Worm (Caenorhabditis elegans) whole organism, L1 larva: ENCODE data around the gene cox-17.

Experiments
- C04F5.9 ChIP-seq: sonication (generic microtip); optimal IDR thresholded peaks from 2 replicates; lab custom pipeline; 2016; ENCODE audit warnings: missing genetic modification characterization, missing compliant biosample characterization
- C16A3.4 ChIP-seq: fragments of 150-350 bp; optimal IDR thresholded peaks from 2 replicates; lab custom pipeline; 2014; ENCODE audit warnings: missing biosample characterization, missing genetic modification characterization
- F16B12.6 ChIP-seq: fragments of 150-350 bp; optimal IDR thresholded peaks from 2 replicates; lab custom pipeline; 2014; ENCODE audit warnings: missing biosample characterization, missing genetic modification characterization
- alr-1 ChIP-seq: fragments of 200-800 bp; sonication (Bioruptor generic); optimal IDR thresholded peaks from 2 replicates; lab custom pipeline; 2018; ENCODE audit warnings: borderline replicate concordance, mild to moderate bottlenecking, missing genetic modification characterization, missing compliant biosample characterization
- aly-2 ChIP-seq: fragments of 150-350 bp; optimal IDR thresholded peaks from 2 replicates; lab custom pipeline; 2014; ENCODE audit warnings: missing biosample characterization, missing genetic modification characterization
- ama-1 ChIP-seq: fragments of 150-350 bp; optimal IDR thresholded peaks from 2 replicates; lab custom pipeline; 2014
- ceh-63 ChIP-seq: fragments of 200-800 bp; sonication (Bioruptor generic); optimal IDR thresholded peaks from 2 replicates; lab custom pipeline; 2018; ENCODE audit warnings: mild to moderate bottlenecking, missing genetic modification characterization, missing compliant biosample characterization
- ces-1 ChIP-seq: fragments of 150-350 bp; optimal IDR thresholded peaks from 2 replicates; lab custom pipeline; 2014; ENCODE audit warnings: missing biosample characterization, missing genetic modification reagents, missing genetic modification characterization
- dpl-1 ChIP-seq, 3 experiments: fragments of 150-350 bp in 2 of 3; sonication (generic microtip) in 1 of 3; optimal IDR thresholded peaks; 2 replicates each; lab custom pipeline; 2014 to 2017; ENCODE audit warnings: missing biosample characterization in 3 of 3, missing genetic modification characterization in 3 of 3, missing genetic modification reagents in 3 of 3
- dsc-1 ChIP-seq: sonication (generic microtip); optimal IDR thresholded peaks from 2 replicates; lab custom pipeline; 2016; ENCODE audit warnings: mild to moderate bottlenecking, missing genetic modification characterization, missing compliant biosample characterization
- efl-1 ChIP-seq, 4 experiments: fragments of 150-350 bp; optimal IDR thresholded peaks in 3 of 4; peaks in 1 of 4; 1 replicate in 1 of 4; 2 replicates in 3 of 4; lab custom pipeline; 2014; ENCODE audit warnings: missing biosample characterization in 2 of 4, missing genetic modification characterization in 2 of 4, missing genetic modification reagents in 2 of 4
- ets-5 ChIP-seq: fragments of 200-800 bp; sonication (Bioruptor generic); IDR thresholded peaks from 2 replicates; pipeline ENCODE4 v1.3.6; 2022; ENCODE audit warnings: missing genetic modification characterization, missing compliant biosample characterization
- fkh-4 ChIP-seq: sonication (generic microtip); optimal IDR thresholded peaks from 2 replicates; lab custom pipeline; 2016; ENCODE audit warnings: missing compliant biosample characterization, missing genetic modification characterization, borderline replicate concordance
- grh-1 ChIP-seq: fragments of 200-800 bp; sonication (Bioruptor generic); IDR thresholded peaks from 2 replicates; pipeline ENCODE4 v1.3.6; 2022; ENCODE audit warnings: missing genetic modification reagents, missing genetic modification characterization, missing compliant biosample characterization
- hlh-17 ChIP-seq: fragments of 200-800 bp; sonication (Bioruptor generic); optimal IDR thresholded peaks from 2 replicates; lab custom pipeline; 2018; ENCODE audit warnings: missing genetic modification characterization, mild to moderate bottlenecking, missing compliant biosample characterization, moderate library complexity, borderline replicate concordance
- hpl-2 ChIP-seq: fragments of 150-350 bp; optimal IDR thresholded peaks from 2 replicates; lab custom pipeline; 2014; ENCODE audit warnings: missing biosample characterization, missing genetic modification reagents, missing genetic modification characterization
- jun-1 ChIP-seq: fragments of 150-350 bp; optimal IDR thresholded peaks from 2 replicates; lab custom pipeline; 2014; ENCODE audit warnings: missing biosample characterization, missing genetic modification reagents, missing genetic modification characterization
- lin-14 ChIP-seq: fragments of 200-800 bp; sonication (Bioruptor generic); optimal IDR thresholded peaks from 2 replicates; lab custom pipeline; 2018; ENCODE audit warnings: mild to moderate bottlenecking, missing genetic modification characterization, moderate library complexity, missing compliant biosample characterization
- lin-15B ChIP-seq: fragments of 150-350 bp; sonication (generic microtip); optimal IDR thresholded peaks from 3 replicates; lab custom pipeline; 2014; ENCODE audit warnings: missing biosample characterization, missing genetic modification characterization
- lin-39 ChIP-seq: fragments of 150-350 bp; optimal IDR thresholded peaks from 2 replicates; lab custom pipeline; 2014; ENCODE audit warnings: missing biosample characterization, missing genetic modification reagents, missing genetic modification characterization
- lir-3 ChIP-seq: sonication (generic microtip); optimal IDR thresholded peaks from 2 replicates; lab custom pipeline; 2016; ENCODE audit warnings: mild to moderate bottlenecking, missing genetic modification characterization, moderate library complexity, missing compliant biosample characterization; ENCODE audit not compliant: poor library complexity
- lsy-2 ChIP-seq, 2 experiments: fragments of 150-350 bp; optimal IDR thresholded peaks; 2 replicates each; lab custom pipeline; 2014; ENCODE audit warnings: missing biosample characterization in 2 of 2, missing genetic modification characterization in 2 of 2
- mef-2 ChIP-seq: fragments of 150-350 bp; optimal IDR thresholded peaks from 2 replicates; lab custom pipeline; 2014; ENCODE audit warnings: missing biosample characterization, missing genetic modification characterization
- mep-1 ChIP-seq: fragments of 150-350 bp; optimal IDR thresholded peaks from 2 replicates; lab custom pipeline; 2014; ENCODE audit warnings: missing biosample characterization, missing genetic modification characterization
- nhr-20 ChIP-seq: sonication (generic microtip); optimal IDR thresholded peaks from 2 replicates; lab custom pipeline; 2016; ENCODE audit warnings: mild to moderate bottlenecking, missing genetic modification characterization, missing compliant biosample characterization
- nhr-28 ChIP-seq: fragments of 150-350 bp; optimal IDR thresholded peaks from 2 replicates; lab custom pipeline; 2014; ENCODE audit warnings: missing biosample characterization, missing genetic modification characterization
- nhr-71 ChIP-seq: sonication (generic microtip); optimal IDR thresholded peaks from 2 replicates; lab custom pipeline; 2016; ENCODE audit warnings: mild to moderate bottlenecking, missing genetic modification characterization, moderate library complexity, missing compliant biosample characterization
- nhr-77 ChIP-seq: fragments of 150-350 bp; optimal IDR thresholded peaks from 2 replicates; lab custom pipeline; 2014; ENCODE audit warnings: missing biosample characterization, missing genetic modification characterization
- pag-3 ChIP-seq: sonication (generic microtip); optimal IDR thresholded peaks from 2 replicates; lab custom pipeline; 2017; ENCODE audit warnings: missing genetic modification characterization, mild to moderate bottlenecking, missing compliant biosample characterization, antibody characterized with exemption, borderline replicate concordance; ENCODE audit not compliant: insufficient read depth
- pax-3 ChIP-seq: fragments of 200-800 bp; sonication (Bioruptor generic); optimal IDR thresholded peaks from 2 replicates; lab custom pipeline; 2018; ENCODE audit warnings: mild to moderate bottlenecking, missing genetic modification characterization, moderate library complexity, missing compliant biosample characterization
- skn-1 ChIP-seq: fragments of 150-350 bp; optimal IDR thresholded peaks from 2 replicates; lab custom pipeline; 2014; ENCODE audit warnings: missing biosample characterization, missing genetic modification characterization
- sox-4 ChIP-seq: sonication (generic microtip); optimal IDR thresholded peaks from 2 replicates; lab custom pipeline; 2016; ENCODE audit warnings: missing genetic modification characterization, missing compliant biosample characterization
- swsn-7 ChIP-seq: sonication (generic microtip); optimal IDR thresholded peaks from 2 replicates; lab custom pipeline; 2016; ENCODE audit warnings: missing genetic modification characterization, missing compliant biosample characterization
- tbx-2 ChIP-seq: sonication (generic microtip); optimal IDR thresholded peaks from 2 replicates; lab custom pipeline; 2016; ENCODE audit warnings: missing genetic modification characterization, missing compliant biosample characterization
- tlp-1 ChIP-seq: fragments of 150-350 bp; optimal IDR thresholded peaks from 2 replicates; lab custom pipeline; 2014; ENCODE audit warnings: missing biosample characterization, missing genetic modification characterization
- unc-130 ChIP-seq: fragments of 150-350 bp; optimal IDR thresholded peaks from 2 replicates; lab custom pipeline; 2017; ENCODE audit warnings: missing biosample characterization, missing genetic modification characterization, inconsistent platforms
- unc-30 ChIP-seq: sonication (generic microtip); optimal IDR thresholded peaks from 2 replicates; lab custom pipeline; 2017; ENCODE audit warnings: missing biosample characterization, missing genetic modification characterization
- unc-98 ChIP-seq: fragments of 200-800 bp; sonication (Bioruptor generic); IDR thresholded peaks from 2 replicates; pipeline ENCODE4 v1.3.6; 2022; ENCODE audit warnings: missing genetic modification characterization, missing compliant biosample characterization
- ztf-11 ChIP-seq, 2 experiments: sonication (generic microtip); optimal IDR thresholded peaks; 2 replicates each; lab custom pipeline; 2016 to 2017; ENCODE audit warnings: missing genetic modification characterization in 2 of 2, missing biosample characterization in 1 of 2, missing compliant biosample characterization in 1 of 2

cox-17 gene

ce11 chrIII:159149-159548, 31.6 kb upstream of the cox-17 start:
- no peak for TF ChIP-seq mep-1
- TF ChIP-seq nhr-71, result no peak
- no peak for TF ChIP-seq nhr-28 (tag; lab: Kevin White, UChicago)
- TF ChIP-seq efl-1 (optimal IDR thresholded peaks at IDR 0.05; lab: Kevin White, UChicago), result no peak
- TF ChIP-seq efl-1 (GFP tag; optimal IDR thresholded peaks at IDR 0.05 in 1 of 2; lab: Kevin White, UChicago), result no peak
- TF ChIP-seq C16A3.4, result no peak
- no peak for TF ChIP-seq ces-1 (GFP tag; lab: Kevin White, UChicago)
- TF ChIP-seq grh-1 (GFP tag; lab: Robert Waterston, UW), result no peak
- TF ChIP-seq ama-1 (lab: Kevin White, UChicago), result no peak
- TF ChIP-seq pax-3 (tag; lab: Kevin White, UChicago), result no peak
- no peak for TF ChIP-seq unc-130 (tag; lab: Kevin White, UChicago)

DNA sequence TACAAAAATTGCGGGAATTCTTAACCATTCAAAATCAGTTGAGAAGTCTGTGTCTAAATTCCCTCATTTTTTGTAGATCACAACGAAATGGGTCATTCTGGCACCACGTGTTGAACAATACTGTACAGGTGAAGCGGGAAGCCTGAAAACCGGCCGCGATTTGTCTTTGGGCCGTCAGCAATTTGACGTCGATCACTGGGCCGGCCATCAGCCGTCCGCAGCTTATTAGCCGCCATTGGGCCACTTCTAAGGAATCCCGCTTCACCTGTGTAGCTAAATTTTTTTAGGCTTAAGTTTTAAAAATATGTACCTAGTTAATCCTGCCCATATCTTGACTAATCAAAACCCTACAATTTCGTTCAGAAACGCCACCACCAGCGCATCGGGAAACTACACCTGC, 31.1 kb upstream of the cox-17 start:
- TF ChIP-seq ceh-63 (GFP tag; lab: Kevin White, UChicago) (no peak), nhr-77 (tag; lab: Kevin White, UChicago) (no peak), mef-2 (no peak), dpl-1 (GFP tag; optimal IDR thresholded peaks at IDR 0.05; lab: Kevin White, UChicago) (no peak), nhr-20 (tag; lab: Kevin White, UChicago) (no peak), fkh-4 (tag; lab: Kevin White, UChicago) (no peak), pag-3 (tag; lab: Kevin White, UChicago) (no peak)
- TF ChIP-seq, all 84 proteins: peak for 0

ce11 chrIII:164775-165174, 26.0 kb upstream of the cox-17 start, which contains the start of gene F40G9.8:
Gene F40G9.8, minus strand, starts transcription at chrIII:164875.
- TF ChIP-seq jun-1 (tag; lab: Kevin White, UChicago) (no peak), nhr-28 (tag; lab: Kevin White, UChicago) (no peak), dsc-1 (tag; lab: Kevin White, UChicago) (no peak), skn-1 (tag; lab: Kevin White, UChicago) (no peak), unc-98 (GFP tag; lab: Robert Waterston, UW) (no peak), aly-2 (no peak), lir-3 (tag; lab: Kevin White, UChicago) (no peak), pax-3 (tag; lab: Kevin White, UChicago) (no peak), swsn-7 (tag; lab: Kevin White, UChicago) (no peak)

DNA sequence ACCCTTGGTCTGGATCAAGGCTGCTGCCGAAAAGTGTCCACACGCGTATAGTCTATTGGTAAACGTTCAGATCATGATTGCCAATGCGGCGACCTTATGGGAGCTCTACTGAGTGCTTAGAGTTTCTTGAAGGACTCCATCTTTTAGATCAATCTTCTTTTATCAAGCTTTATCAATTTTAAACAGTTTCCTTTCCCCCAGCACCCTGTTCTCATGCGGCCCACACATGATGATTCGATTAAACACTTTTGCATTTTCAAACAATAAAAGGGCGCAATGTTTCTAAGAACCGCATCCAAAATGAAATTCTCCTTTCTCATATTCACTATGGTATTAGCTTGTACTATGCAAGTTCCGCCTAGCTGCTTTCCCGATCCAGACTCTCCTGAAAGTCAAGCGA, 25.4 kb upstream of the cox-17 start, which contains the start of gene F40G9.7:
Gene F40G9.7, plus strand, starts transcription at position 301 of the 400 bp plus-strand sequence.
- TF ChIP-seq lsy-2 (tag; optimal IDR thresholded peaks at IDR 0.05; lab: Kevin White, UChicago) (no peak), tbx-2 (tag; lab: Kevin White, UChicago) (no peak), ets-5 (GFP tag; lab: Robert Waterston, UW) (no peak), ztf-11 (tag; optimal IDR thresholded peaks at IDR 0.05; lab: Kevin White, UChicago) (no peak), tlp-1 (tag; lab: Kevin White, UChicago) (no peak), C04F5.9 (tag; lab: Kevin White, UChicago) (no peak), hpl-2 (no peak), lin-39 (tag; lab: Kevin White, UChicago) (no peak), lin-15B (no peak), sox-4 (tag; lab: Kevin White, UChicago) (no peak), F16B12.6 (tag; lab: Kevin White, UChicago) (no peak), lin-14 (no peak)

ce11 chrIII:169478-169877, 21.3 kb upstream of the cox-17 start, which contains the start of gene F40G9.18:
Gene F40G9.18, minus strand, starts transcription at chrIII:169578.
- TF ChIP-seq lir-3 (tag; lab: Kevin White, UChicago) (no peak), unc-30 (tag; lab: Kevin White, UChicago) (no peak), alr-1 (tag; lab: Kevin White, UChicago) (no peak), hlh-17 (GFP tag; lab: Kevin White, UChicago) (no peak)
